Worm (Caenorhabditis elegans) whole organism, L1 larva: ENCODE measurements around the gene clec-210.

ENCODE experiments used
- C04F5.9 ChIP-seq: sonication (generic microtip); optimal IDR thresholded peaks from 2 replicates; lab custom pipeline; 2016; ENCODE audit warnings: missing genetic modification characterization, missing compliant biosample characterization
- C16A3.4 ChIP-seq: fragments of 150-350 bp; optimal IDR thresholded peaks from 2 replicates; lab custom pipeline; 2014; ENCODE audit warnings: missing biosample characterization, missing genetic modification characterization
- Y116A8C.19 ChIP-seq: sonication (generic microtip); optimal IDR thresholded peaks from 2 replicates; lab custom pipeline; 2016; ENCODE audit warnings: missing compliant biosample characterization, missing genetic modification characterization, borderline replicate concordance
- aha-1 ChIP-seq: fragments of 150-350 bp; optimal IDR thresholded peaks from 2 replicates; lab custom pipeline; 2014; ENCODE audit warnings: missing biosample characterization, missing genetic modification characterization
- aly-2 ChIP-seq: fragments of 150-350 bp; optimal IDR thresholded peaks from 2 replicates; lab custom pipeline; 2014; ENCODE audit warnings: missing biosample characterization, missing genetic modification characterization
- ceh-63 ChIP-seq: fragments of 200-800 bp; sonication (Bioruptor generic); optimal IDR thresholded peaks from 2 replicates; lab custom pipeline; 2018; ENCODE audit warnings: mild to moderate bottlenecking, missing genetic modification characterization, missing compliant biosample characterization
- ceh-8 ChIP-seq: fragments of 200-800 bp; sonication (Bioruptor generic); optimal IDR thresholded peaks from 2 replicates; lab custom pipeline; 2018; ENCODE audit warnings: mild to moderate bottlenecking, missing genetic modification characterization, moderate library complexity, missing compliant biosample characterization
- ces-1 ChIP-seq: fragments of 150-350 bp; optimal IDR thresholded peaks from 2 replicates; lab custom pipeline; 2014; ENCODE audit warnings: missing biosample characterization, missing genetic modification reagents, missing genetic modification characterization
- dpl-1 ChIP-seq, 3 experiments: fragments of 150-350 bp in 2 of 3; sonication (generic microtip) in 1 of 3; optimal IDR thresholded peaks; 2 replicates each; lab custom pipeline; 2014 to 2017; ENCODE audit warnings: missing biosample characterization in 3 of 3, missing genetic modification characterization in 3 of 3, missing genetic modification reagents in 3 of 3
- efl-3 ChIP-seq: fragments of 200-800 bp; sonication (Bioruptor generic); optimal IDR thresholded peaks from 2 replicates; lab custom pipeline; 2018; ENCODE audit warnings: mild to moderate bottlenecking, missing genetic modification characterization, missing compliant biosample characterization
- elt-3 ChIP-seq, 6 experiments: fragments of 150-350 bp in 1 of 6; sonication (generic microtip); optimal IDR thresholded peaks; 2 replicates each; lab custom pipeline; 2017 to 2018; ENCODE audit warnings: missing biosample characterization in 6 of 6, missing genetic modification characterization in 6 of 6, inconsistent platforms in 1 of 6
- fkh-10 ChIP-seq: sonication (generic microtip); optimal IDR thresholded peaks from 2 replicates; lab custom pipeline; 2017; ENCODE audit warnings: missing biosample characterization, missing genetic modification reagents, missing genetic modification characterization
- grh-1 ChIP-seq: fragments of 200-800 bp; sonication (Bioruptor generic); IDR thresholded peaks from 2 replicates; pipeline ENCODE4 v1.3.6; 2022; ENCODE audit warnings: missing genetic modification reagents, missing genetic modification characterization, missing compliant biosample characterization
- isw-1 ChIP-seq: fragments of 200-800 bp; sonication (Bioruptor generic); IDR thresholded peaks from 2 replicates; pipeline ENCODE4 v1.3.6; 2022; ENCODE audit warnings: missing genetic modification characterization, missing compliant biosample characterization
- jun-1 ChIP-seq: fragments of 150-350 bp; optimal IDR thresholded peaks from 2 replicates; lab custom pipeline; 2014; ENCODE audit warnings: missing biosample characterization, missing genetic modification reagents, missing genetic modification characterization
- lin-13 ChIP-seq: fragments of 150-350 bp; optimal IDR thresholded peaks from 2 replicates; lab custom pipeline; 2014; ENCODE audit warnings: missing biosample characterization, missing genetic modification reagents, missing genetic modification characterization
- lin-39 ChIP-seq: fragments of 150-350 bp; optimal IDR thresholded peaks from 2 replicates; lab custom pipeline; 2014; ENCODE audit warnings: missing biosample characterization, missing genetic modification reagents, missing genetic modification characterization
- lir-3 ChIP-seq: sonication (generic microtip); optimal IDR thresholded peaks from 2 replicates; lab custom pipeline; 2016; ENCODE audit warnings: mild to moderate bottlenecking, missing genetic modification characterization, moderate library complexity, missing compliant biosample characterization; ENCODE audit not compliant: poor library complexity
- mdl-1 ChIP-seq, 2 experiments: fragments of 150-350 bp; optimal IDR thresholded peaks; 2 replicates each; lab custom pipeline; 2014 to 2017; ENCODE audit warnings: missing biosample characterization in 2 of 2, missing genetic modification characterization in 2 of 2, inconsistent platforms in 1 of 2
- nhr-12 ChIP-seq: sonication (generic microtip); optimal IDR thresholded peaks from 2 replicates; lab custom pipeline; 2017; ENCODE audit warnings: missing biosample characterization, missing genetic modification characterization
- nhr-20 ChIP-seq: sonication (generic microtip); optimal IDR thresholded peaks from 2 replicates; lab custom pipeline; 2016; ENCODE audit warnings: mild to moderate bottlenecking, missing genetic modification characterization, missing compliant biosample characterization
- nhr-237 ChIP-seq: fragments of 150-350 bp; optimal IDR thresholded peaks from 2 replicates; lab custom pipeline; 2014; ENCODE audit warnings: missing biosample characterization, missing genetic modification characterization
- nhr-28 ChIP-seq: fragments of 150-350 bp; optimal IDR thresholded peaks from 2 replicates; lab custom pipeline; 2014; ENCODE audit warnings: missing biosample characterization, missing genetic modification characterization
- nhr-47 ChIP-seq: sonication (generic microtip); optimal IDR thresholded peaks from 2 replicates; lab custom pipeline; 2016; ENCODE audit warnings: mild to moderate bottlenecking, missing genetic modification characterization, moderate library complexity, missing compliant biosample characterization
- nhr-76 ChIP-seq: sonication (generic microtip); optimal IDR thresholded peaks from 2 replicates; lab custom pipeline; 2017; ENCODE audit warnings: missing biosample characterization, missing genetic modification characterization
- nhr-77 ChIP-seq: fragments of 150-350 bp; optimal IDR thresholded peaks from 2 replicates; lab custom pipeline; 2014; ENCODE audit warnings: missing biosample characterization, missing genetic modification characterization
- nhr-90 ChIP-seq: sonication (generic microtip); optimal IDR thresholded peaks from 2 replicates; lab custom pipeline; 2016; ENCODE audit warnings: mild to moderate bottlenecking, missing genetic modification characterization, missing compliant biosample characterization; ENCODE audit not compliant: poor library complexity
- pag-3 ChIP-seq: sonication (generic microtip); optimal IDR thresholded peaks from 2 replicates; lab custom pipeline; 2017; ENCODE audit warnings: missing genetic modification characterization, mild to moderate bottlenecking, missing compliant biosample characterization, antibody characterized with exemption, borderline replicate concordance; ENCODE audit not compliant: insufficient read depth
- pax-3 ChIP-seq: fragments of 200-800 bp; sonication (Bioruptor generic); optimal IDR thresholded peaks from 2 replicates; lab custom pipeline; 2018; ENCODE audit warnings: mild to moderate bottlenecking, missing genetic modification characterization, moderate library complexity, missing compliant biosample characterization
- pqm-1 ChIP-seq: sonication (generic microtip); optimal IDR thresholded peaks from 3 replicates; lab custom pipeline; 2017; ENCODE audit warnings: missing biosample characterization, missing genetic modification characterization
- skn-1 ChIP-seq: fragments of 150-350 bp; optimal IDR thresholded peaks from 2 replicates; lab custom pipeline; 2014; ENCODE audit warnings: missing biosample characterization, missing genetic modification characterization
- snpc-4 ChIP-seq: fragments of 150-350 bp; optimal IDR thresholded peaks from 2 replicates; lab custom pipeline; 2014; ENCODE audit warnings: missing biosample characterization, missing genetic modification characterization
- snu-23 ChIP-seq: sonication (generic microtip); optimal IDR thresholded peaks from 2 replicates; lab custom pipeline; 2016; ENCODE audit warnings: missing genetic modification characterization, missing compliant biosample characterization
- sup-37 ChIP-seq: fragments of 200-800 bp; sonication (Bioruptor generic); optimal IDR thresholded peaks from 2 replicates; lab custom pipeline; 2018; ENCODE audit warnings: mild to moderate bottlenecking, missing genetic modification characterization, missing compliant biosample characterization
- swsn-7 ChIP-seq: sonication (generic microtip); optimal IDR thresholded peaks from 2 replicates; lab custom pipeline; 2016; ENCODE audit warnings: missing genetic modification characterization, missing compliant biosample characterization
- tbx-2 ChIP-seq: sonication (generic microtip); optimal IDR thresholded peaks from 2 replicates; lab custom pipeline; 2016; ENCODE audit warnings: missing genetic modification characterization, missing compliant biosample characterization
- tlp-1 ChIP-seq: fragments of 150-350 bp; optimal IDR thresholded peaks from 2 replicates; lab custom pipeline; 2014; ENCODE audit warnings: missing biosample characterization, missing genetic modification characterization
- unc-30 ChIP-seq: sonication (generic microtip); optimal IDR thresholded peaks from 2 replicates; lab custom pipeline; 2017; ENCODE audit warnings: missing biosample characterization, missing genetic modification characterization
- unc-86 ChIP-seq: sonication (generic microtip); optimal IDR thresholded peaks from 2 replicates; lab custom pipeline; 2016; ENCODE audit warnings: missing genetic modification characterization, missing compliant biosample characterization
- vab-15 ChIP-seq: sonication (generic microtip); optimal IDR thresholded peaks from 2 replicates; lab custom pipeline; 2017; ENCODE audit warnings: missing genotype, mild to moderate bottlenecking, missing genetic modification characterization, missing compliant biosample characterization
- zag-1 ChIP-seq: fragments of 150-350 bp; optimal IDR thresholded peaks from 2 replicates; lab custom pipeline; 2014; ENCODE audit warnings: missing biosample characterization, missing genetic modification characterization
- zip-4 ChIP-seq: fragments of 200-800 bp; sonication (Bioruptor generic); optimal IDR thresholded peaks from 2 replicates; lab custom pipeline; 2018; ENCODE audit warnings: mild to moderate bottlenecking, missing genetic modification characterization, moderate library complexity, missing compliant biosample characterization
- ztf-4 ChIP-seq: fragments of 150-350 bp; optimal IDR thresholded peaks from 2 replicates; lab custom pipeline; 2014; ENCODE audit warnings: missing biosample characterization, missing genetic modification characterization

The clec-210 gene

ce11 chrV:3141190-3141589, 23.0 kb downstream of the clec-210 start, which contains the start of gene srab-9:
TSS of gene srab-9 (minus strand) at chrV:3141290.
- TF ChIP-seq nhr-28 (tag; lab: Kevin White, UChicago) (no peak), nhr-76 (tag; lab: Kevin White, UChicago) (no peak), unc-86 (tag; lab: Kevin White, UChicago) (no peak), snpc-4 (tag; lab: Kevin White, UChicago) (no peak), nhr-90 (tag; lab: Kevin White, UChicago) (no peak), tlp-1 (tag; lab: Kevin White, UChicago) (no peak), snu-23 (GFP tag; lab: Kevin White, UChicago) (no peak), ces-1 (no peak), C16A3.4 (tag; lab: Kevin White, UChicago) (no peak), tbx-2 (tag; lab: Kevin White, UChicago) (no peak)

ce11 chrV:3144494-3144893, 26.3 kb downstream of the clec-210 start, which contains the start of gene srab-10:
TSS of gene srab-10 (minus strand) at chrV:3144594.
- TF ChIP-seq nhr-20 (no peak), swsn-7 (tag; lab: Kevin White, UChicago) (no peak), aha-1 (tag; lab: Kevin White, UChicago) (no peak), tbx-2 (tag; lab: Kevin White, UChicago) (no peak), nhr-237 (tag; lab: Kevin White, UChicago) (no peak), grh-1 (GFP tag; lab: Robert Waterston, UW) (no peak), lin-39 (no peak), unc-30 (tag; lab: Kevin White, UChicago) (no peak), unc-86 (tag; lab: Kevin White, UChicago) (no peak), zip-4 (GFP tag; lab: Kevin White, UChicago) (no peak), snpc-4 (tag; lab: Kevin White, UChicago) (no peak), Y116A8C.19 (no peak), fkh-10 (GFP tag; lab: Kevin White, UChicago) (no peak), nhr-12 (tag; lab: Kevin White, UChicago) (no peak), aly-2 (tag; lab: Kevin White, UChicago) (no peak), sup-37 (no peak), pqm-1 (tag; lab: Kevin White, UChicago) (no peak), skn-1 (tag; lab: Kevin White, UChicago) (no peak), C04F5.9 (tag; lab: Kevin White, UChicago) (no peak), pag-3 (tag; lab: Kevin White, UChicago) (no peak)

DNA sequence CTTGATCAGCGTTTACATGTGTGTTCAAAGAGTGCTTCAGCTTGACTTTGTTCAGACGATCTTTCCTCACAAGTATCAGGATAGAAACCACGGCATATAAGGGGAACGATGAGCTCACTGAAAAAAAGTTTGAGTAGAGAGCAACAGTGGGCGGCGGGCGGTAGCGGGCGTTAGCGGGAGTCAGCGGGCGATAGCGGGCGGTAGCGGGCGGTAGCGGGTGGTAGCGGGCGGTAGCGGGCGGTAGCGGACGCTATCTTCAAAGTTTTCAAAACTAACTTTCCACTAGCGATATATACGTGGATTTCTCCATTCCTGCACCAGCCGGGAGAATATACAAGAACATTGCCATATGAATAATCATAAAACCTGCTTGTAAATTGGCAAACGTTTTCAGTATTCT, 27.1 kb downstream of the clec-210 start:
- TF ChIP-seq lin-13 (GFP tag; lab: Kevin White, UChicago) (no peak), unc-30 (tag; lab: Kevin White, UChicago) (no peak), lir-3 (tag; lab: Kevin White, UChicago) (no peak), zag-1 (tag; lab: Kevin White, UChicago) (no peak), nhr-20 (no peak), ztf-4 (no peak), isw-1 (GFP tag; lab: Robert Waterston, UW) (no peak)

DNA sequence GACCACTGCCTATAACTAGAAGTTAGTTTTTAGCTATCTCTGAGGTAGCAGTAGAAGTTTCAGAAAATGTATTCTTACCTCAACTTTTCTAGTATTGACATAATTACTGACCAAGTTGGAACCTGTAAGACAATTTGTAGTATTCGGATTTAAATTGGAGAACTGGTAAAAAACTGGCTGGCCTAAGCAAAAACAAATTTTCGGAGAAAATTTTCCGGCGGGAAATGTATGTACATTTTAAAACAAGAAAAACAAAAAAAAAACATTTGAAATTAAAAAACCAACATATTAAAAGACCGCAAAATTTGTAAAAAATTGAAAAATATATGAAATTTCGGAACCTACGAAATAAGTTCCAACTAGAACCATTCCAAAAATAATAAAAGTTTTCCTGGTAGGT, 28.8 kb downstream of the clec-210 start, which contains the start of gene srab-11:
srab-11 (minus strand) TSS at position 101 of the 400 bp plus-strand sequence.
- TF ChIP-seq nhr-47 (tag; lab: Kevin White, UChicago) = no peak
- no peak for TF ChIP-seq nhr-77 (tag; lab: Kevin White, UChicago)
- TF ChIP-seq zag-1 (tag; lab: Kevin White, UChicago) = no peak
- no peak for TF ChIP-seq tbx-2 (tag; lab: Kevin White, UChicago)
- TF ChIP-seq unc-30 (tag; lab: Kevin White, UChicago) = no peak
- no peak for TF ChIP-seq efl-3
- no peak for TF ChIP-seq elt-3 (tag; optimal IDR thresholded peaks at IDR 0.05; lab: Kevin White, UChicago)
- no peak for TF ChIP-seq ceh-63 (GFP tag; lab: Kevin White, UChicago)
- no peak for TF ChIP-seq ceh-8
- TF ChIP-seq vab-15 (tag; lab: Kevin White, UChicago) = no peak
- TF ChIP-seq ces-1 = no peak
- no peak for TF ChIP-seq dpl-1 (GFP tag; optimal IDR thresholded peaks at IDR 0.05; lab: Kevin White, UChicago)
- no peak for TF ChIP-seq jun-1
- no peak for TF ChIP-seq lin-39
- no peak for TF ChIP-seq lin-13 (GFP tag; lab: Kevin White, UChicago)
- TF ChIP-seq pax-3 (tag; lab: Kevin White, UChicago) = no peak
- TF ChIP-seq mdl-1 (tag; optimal IDR thresholded peaks at IDR 0.05; lab: Kevin White, UChicago) = no peak
